Fruit fly (Drosophila melanogaster): ENCODE results near the gene Rtc1.

DNA sequence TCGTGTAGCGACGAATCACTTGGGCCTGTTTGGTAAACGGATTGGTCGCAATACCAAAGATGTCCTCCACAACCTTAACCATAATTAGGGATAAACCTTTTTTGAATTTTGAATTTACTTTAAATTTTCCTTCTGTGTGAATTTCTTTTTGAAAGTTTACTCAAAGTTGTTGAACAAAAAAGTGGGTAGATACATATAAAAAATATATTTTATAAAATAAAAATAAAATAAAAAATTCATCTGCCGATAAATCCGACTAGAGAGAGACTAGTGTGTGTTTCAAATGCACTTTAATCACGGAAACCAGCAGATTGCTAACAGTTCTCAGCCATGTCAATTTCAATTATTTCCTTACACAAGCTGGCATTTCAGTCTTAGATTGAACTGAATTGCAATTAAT lies 40.6 kb downstream of the Rtc1 start, which contains the start of gene CG10996:
- TF ChIP-seq h (optimal IDR thresholded peaks at IDR 0.05) (no peak), Sin3A (optimal IDR thresholded peaks at IDR 0.05) (no peak), ttk (optimal IDR thresholded peaks at IDR 0.05) (no peak), psq (optimal IDR thresholded peaks at IDR 0.05) (no peak), Myc (optimal IDR thresholded peaks at IDR 0.05) (no peak)

Data from Kc167 (cell line).